Worm (Caenorhabditis elegans) whole organism, L3 larva: Measurements from ENCODE around the gene rde-11.

ENCODE experiments used
- hmg-11 ChIP-seq: sonication (generic microtip); optimal IDR thresholded peaks from 2 replicates; lab custom pipeline; 2016; ENCODE audit warnings: missing genetic modification characterization, missing compliant biosample characterization
- lin-15B ChIP-seq: fragments of 150-350 bp; optimal IDR thresholded peaks from 2 replicates; lab custom pipeline; 2014; ENCODE audit warnings: missing biosample characterization, missing genetic modification characterization
- nfya-1 ChIP-seq: sonication (generic microtip); optimal IDR thresholded peaks from 2 replicates; lab custom pipeline; 2017; ENCODE audit warnings: missing genetic modification characterization, mild to moderate bottlenecking, missing compliant biosample characterization, antibody characterized with exemption, moderate library complexity; ENCODE audit not compliant: insufficient read depth
- nhr-237 ChIP-seq: fragments of 150-350 bp; optimal IDR thresholded peaks from 2 replicates; lab custom pipeline; 2014; ENCODE audit warnings: missing biosample characterization, missing genetic modification characterization
- unc-62 ChIP-seq: fragments of 150-350 bp; sonication (generic microtip); optimal IDR thresholded peaks from 4 replicates; lab custom pipeline; 2014; ENCODE audit warnings: missing biosample characterization, missing genetic modification reagents, missing genetic modification characterization

- no peak for TF ChIP-seq hmg-11 (tag; lab: Kevin White, UChicago)
- TF ChIP-seq unc-62 (GFP tag; lab: Kevin White, UChicago): no peak
- TF ChIP-seq nhr-237 (tag; lab: Kevin White, UChicago): no peak
- no peak for TF ChIP-seq lin-15B (tag; lab: Kevin White, UChicago)
- TF ChIP-seq nfya-1 (tag; lab: Kevin White, UChicago): no peak
Observed at ce11 chrIV:13070142-13070541, 34.9 kb upstream of the rde-11 start, which contains the start of gene scl-7.
